Worm (Caenorhabditis elegans): ENCODE data around the gene B0524.2.

The B0524.2 gene

DNA sequence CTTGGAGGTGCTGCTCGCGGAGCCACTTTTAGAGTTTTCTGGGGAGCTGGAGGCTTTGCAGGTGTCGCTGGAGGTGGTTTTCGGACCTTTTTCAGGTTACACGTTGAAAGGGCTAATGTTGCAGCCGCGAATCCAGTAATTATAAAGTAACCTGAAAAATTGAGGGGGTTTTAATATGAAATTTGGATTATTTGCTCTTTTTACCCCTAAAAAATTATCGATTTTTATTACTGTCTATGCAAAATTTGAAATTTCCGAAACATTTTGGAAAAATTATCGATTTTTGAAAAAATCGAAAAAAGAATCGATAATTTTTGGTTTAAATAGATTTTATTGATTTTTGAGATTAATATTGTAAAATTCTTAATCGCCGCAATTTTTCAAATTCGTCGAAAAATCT lies 452 bp upstream of the B0524.2 start:
- TF ChIP-seq unc-62 (GFP tag; optimal IDR thresholded peaks at IDR 0.05): no peak

DNA sequence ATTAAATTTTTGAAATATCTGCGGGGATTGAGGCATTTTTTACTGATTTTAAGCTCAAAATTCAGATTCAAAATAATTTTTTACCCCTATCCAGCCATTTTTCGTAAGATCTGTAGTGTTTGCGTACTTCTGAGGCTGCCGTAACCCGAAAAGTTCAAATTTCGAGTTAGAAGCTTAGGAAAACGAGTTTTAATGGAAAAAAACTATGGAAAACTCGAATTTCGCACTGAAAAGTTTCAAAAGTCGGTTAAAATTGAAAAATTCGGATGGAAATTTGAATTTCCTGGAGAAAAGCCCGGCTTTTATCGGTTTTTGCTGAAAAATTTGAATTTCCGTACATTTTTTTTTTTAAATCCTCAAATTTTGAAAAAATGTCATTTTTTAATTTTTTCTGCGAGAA lies 10.1 kb downstream of the B0524.2 start:
- TF ChIP-seq unc-62 (GFP tag; optimal IDR thresholded peaks at IDR 0.05): no peak

ce11 chrIII:1905589-1905988 lies 11.7 kb downstream of the B0524.2 start, which contains the start of the genes B0524.6 and pqn-41:
B0524.6 (minus strand) TSS chrIII:1905640.
pqn-41 (plus strand) TSS chrIII:1905958.
- no peak for TF ChIP-seq unc-62 (GFP tag; optimal IDR thresholded peaks at IDR 0.05)

- no peak for TF ChIP-seq unc-62 (GFP tag; optimal IDR thresholded peaks at IDR 0.05)
These were observed 24.6 kb downstream of the B0524.2 start for ce11 chrIII:1918311-1918932.

- TF ChIP-seq unc-62 (GFP tag; optimal IDR thresholded peaks at IDR 0.05): peak; percentile 16
These were observed 27.4 kb downstream of the B0524.2 start for ce11 chrIII:1921136-1921680.

ce11 chrIII:1922081-1922480 lies 28.2 kb downstream of the B0524.2 start:
- TF ChIP-seq unc-62 (GFP tag; optimal IDR thresholded peaks at IDR 0.05): no peak

ce11 chrIII:1922516-1922915 lies 28.7 kb downstream of the B0524.2 start:
- no peak for TF ChIP-seq unc-62 (GFP tag; optimal IDR thresholded peaks at IDR 0.05)

DNA sequence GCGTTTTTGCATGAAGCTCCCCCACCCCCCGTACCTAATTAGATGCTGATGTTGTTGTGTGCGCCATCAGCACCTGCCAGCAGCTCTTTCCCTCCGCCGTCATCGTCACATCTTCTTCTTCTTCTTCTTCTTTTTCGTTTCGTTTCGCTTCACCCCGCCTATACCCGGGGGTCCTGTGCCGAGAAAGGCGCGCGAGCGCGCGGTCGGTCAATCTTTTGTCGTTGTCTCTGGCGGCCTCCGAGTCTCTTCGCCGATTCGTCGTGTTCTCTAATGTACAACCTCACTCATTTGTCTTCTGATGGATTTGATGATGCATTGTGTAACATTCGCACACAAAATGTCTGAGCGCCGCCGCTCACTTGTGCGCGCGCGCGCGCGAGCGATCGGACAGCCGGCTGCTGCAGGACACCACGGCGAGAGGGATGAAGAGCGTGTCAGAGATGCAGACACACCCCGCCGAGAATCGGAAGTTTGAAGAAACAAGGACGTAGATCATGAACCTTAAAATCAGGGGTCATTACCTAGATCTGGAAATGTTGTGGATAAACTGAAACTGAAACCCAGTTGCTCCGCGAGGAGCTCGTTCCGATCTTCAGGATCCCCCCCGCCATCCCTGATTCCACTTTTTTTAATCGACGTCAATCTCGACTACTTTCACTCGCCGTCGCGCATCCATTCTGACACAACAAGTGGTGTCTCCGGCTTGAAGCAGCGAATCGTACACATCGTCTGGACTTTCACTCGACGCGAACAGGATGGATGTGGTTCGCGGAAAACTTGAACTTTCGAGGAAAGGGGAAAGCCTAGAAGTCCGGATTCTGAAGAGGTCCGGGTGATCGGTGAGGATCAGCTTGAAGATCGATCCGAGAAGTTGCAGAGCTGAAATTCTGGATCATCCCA lies 29.8 kb downstream of the B0524.2 start:
- TF ChIP-seq unc-62 (GFP tag; optimal IDR thresholded peaks at IDR 0.05): peak; percentile 46

ce11 chrIII:1925048-1925537 lies 31.2 kb downstream of the B0524.2 start:
- TF ChIP-seq unc-62 (GFP tag; optimal IDR thresholded peaks at IDR 0.05): peak; percentile 55

ce11 chrIII:1925786-1926185 lies 31.9 kb downstream of the B0524.2 start:
- TF ChIP-seq unc-62 (GFP tag; optimal IDR thresholded peaks at IDR 0.05): no peak

DNA sequence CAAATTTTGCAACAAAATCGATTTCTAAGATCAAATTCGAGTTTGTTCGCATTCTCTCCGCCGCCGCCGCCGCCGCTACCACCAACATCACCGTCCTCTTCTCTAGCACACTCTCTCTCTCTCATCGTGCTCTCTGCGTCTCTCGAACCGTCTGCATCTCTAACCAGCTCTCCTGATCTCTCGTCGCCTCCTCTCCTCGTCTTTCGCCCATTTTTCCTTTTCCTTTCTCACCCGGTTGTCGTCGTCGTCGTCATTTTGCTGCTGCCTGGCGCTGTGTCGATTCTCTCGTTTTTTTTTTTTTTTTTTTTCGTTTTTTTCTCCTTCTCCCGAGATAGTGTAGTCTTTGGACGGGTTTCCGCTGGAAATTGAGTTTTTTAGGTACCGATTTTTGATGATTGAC lies 32.6 kb downstream of the B0524.2 start:
- TF ChIP-seq unc-62 (GFP tag; optimal IDR thresholded peaks at IDR 0.05): no peak

DNA sequence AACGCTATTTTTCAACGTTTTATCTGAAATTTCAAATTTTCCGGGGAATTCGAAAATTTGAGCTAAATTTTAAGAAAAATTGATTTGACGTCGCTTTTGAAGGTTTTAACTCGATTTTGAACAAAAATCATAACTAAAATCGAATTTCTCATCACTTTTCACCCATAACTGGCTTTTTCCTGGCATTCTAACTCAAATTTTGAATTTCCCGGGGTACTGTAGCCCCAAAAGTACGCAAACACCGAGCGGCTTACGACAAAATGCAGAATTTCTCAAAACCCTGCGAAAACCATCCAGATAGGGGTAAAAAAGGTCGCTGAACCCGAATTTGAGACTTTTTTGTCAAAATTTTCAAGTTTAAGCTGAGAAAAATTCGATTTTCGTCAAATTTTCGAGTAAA lies 33.4 kb downstream of the B0524.2 start:
- TF ChIP-seq unc-62 (GFP tag; optimal IDR thresholded peaks at IDR 0.05): no peak

DNA sequence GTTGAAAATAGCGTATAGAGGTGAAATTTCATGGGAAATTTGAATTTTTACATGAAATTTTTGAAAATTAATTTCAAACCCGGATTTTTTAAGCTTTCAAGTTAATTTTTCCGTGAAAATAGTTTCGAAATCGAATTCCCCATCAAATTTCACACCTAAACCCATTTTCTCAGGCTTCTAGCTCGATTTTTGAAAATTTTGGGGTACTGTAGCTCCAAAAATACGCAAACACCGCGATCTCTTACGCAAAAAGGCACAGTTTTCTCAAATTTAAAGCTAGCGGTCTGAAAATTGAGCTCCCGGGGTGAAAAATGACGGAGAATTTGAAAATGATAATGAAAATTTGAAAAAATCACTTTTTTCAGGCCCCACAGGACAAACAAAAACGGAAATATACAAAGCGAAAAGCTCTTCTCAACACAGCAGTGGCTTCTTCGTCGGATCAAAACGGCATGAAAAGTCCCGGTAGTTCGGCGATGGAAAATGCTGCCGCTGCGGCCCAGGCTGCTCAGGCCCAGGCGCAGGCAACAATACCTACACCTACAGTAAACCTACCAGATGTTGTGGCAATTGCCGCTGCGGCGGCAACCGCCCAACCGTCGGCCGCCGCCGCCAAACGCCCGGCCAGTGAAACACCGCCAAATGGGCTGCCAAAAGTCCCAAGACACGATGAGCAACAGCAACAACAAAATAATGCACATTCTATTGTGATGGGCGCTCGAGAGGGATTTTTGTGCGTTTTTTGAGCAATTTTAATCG lies 35.1 kb downstream of the B0524.2 start:
- TF ChIP-seq unc-62 (GFP tag; optimal IDR thresholded peaks at IDR 0.05): no peak

ce11 chrIII:1930714-1931273 lies 36.9 kb downstream of the B0524.2 start:
- no peak for TF ChIP-seq unc-62 (GFP tag; optimal IDR thresholded peaks at IDR 0.05)

- no peak for TF ChIP-seq unc-62 (GFP tag; optimal IDR thresholded peaks at IDR 0.05)
These were observed 37.7 kb downstream of the B0524.2 start for ce11 chrIII:1931509-1931908.
